Worm (Caenorhabditis elegans): ENCODE measurements around the gene rps-1.

ce11 chrIII:4468390-4468789 lies 7.3 kb upstream of the rps-1 start:
- no peak for TF ChIP-seq lin-1 (GFP tag; IDR thresholded peaks at IDR 0.05)
- TF ChIP-seq ZK337.2 (GFP tag; IDR thresholded peaks at IDR 0.05), result no peak
- TF ChIP-seq nhr-41 (GFP tag; IDR thresholded peaks at IDR 0.05), result no peak
- TF ChIP-seq nhr-237 (tag; optimal IDR thresholded peaks at IDR 0.05), result no peak
- TF ChIP-seq Y105C5A.15 (GFP tag; IDR thresholded peaks at IDR 0.05), result no peak
- no peak for TF ChIP-seq spr-1 (tag; optimal IDR thresholded peaks at IDR 0.05)
- no peak for TF ChIP-seq nhr-25 (tag; optimal IDR thresholded peaks at IDR 0.05; ENCODE audit: borderline replicate concordance, insufficient read depth)
- TF ChIP-seq fkh-10 (GFP tag; optimal IDR thresholded peaks at IDR 0.05), result no peak
- TF ChIP-seq fos-1 (tag; optimal IDR thresholded peaks at IDR 0.05), result no peak
- TF ChIP-seq nhr-76 (tag; optimal IDR thresholded peaks at IDR 0.05), result no peak

All from whole organism, L4 larva.